Worm (Caenorhabditis elegans): ENCODE results near the gene ebp-2.

ce11 chrII:11487999-11488398, 45.5 kb downstream of the ebp-2 start, which contains the start of gene B0334.13:
- TF ChIP-seq nhr-11 (tag; optimal IDR thresholded peaks at IDR 0.05) (no peak), fos-1 (tag; optimal IDR thresholded peaks at IDR 0.05) (no peak), nhr-76 (tag; optimal IDR thresholded peaks at IDR 0.05) (no peak), nhr-111 (GFP tag; optimal IDR thresholded peaks at IDR 0.05) (no peak), pha-4 (GFP tag; IDR thresholded peaks at IDR 0.05) (no peak), pha-4 (tag; optimal IDR thresholded peaks at IDR 0.05) (no peak), duxl-1 (tag; optimal IDR thresholded peaks at IDR 0.05; ENCODE audit: poor library complexity) (no peak), php-3 (GFP tag; IDR thresholded peaks at IDR 0.05) (no peak), unc-62 (GFP tag; optimal IDR thresholded peaks at IDR 0.05 in 1 of 2) (peak in 1 of 2 experiments; percentile 21), unc-62 (tag; optimal IDR thresholded peaks at IDR 0.05) (no peak), nhr-77 (tag; optimal IDR thresholded peaks at IDR 0.05) (no peak), nhr-237 (tag; optimal IDR thresholded peaks at IDR 0.05) (no peak), tag-97 (GFP tag; IDR thresholded peaks at IDR 0.05) (no peak)

Measured in whole organism, L4 larva.